Worm (Caenorhabditis elegans) whole organism, dauer: Measurements from ENCODE around the gene vglu-3.

ENCODE experiments used
- unc-62 ChIP-seq: sonication (generic microtip); optimal IDR thresholded peaks from 2 replicates; lab custom pipeline; 2017; ENCODE audit warnings: missing biosample characterization, missing genetic modification reagents, missing genetic modification characterization

The vglu-3 gene

ce11 chrIII:10333961-10334542 lies 33.9 kb downstream of the vglu-3 start, which contains the start of the genes jmjd-4 and mev-1:
TSS of gene jmjd-4 (minus strand) at chrIII:10334018.
TSS of gene mev-1 (plus strand) at chrIII:10334277.
- no peak for TF ChIP-seq unc-62 (GFP tag; lab: Kevin White, UChicago)

- no peak for TF ChIP-seq unc-62 (GFP tag; lab: Kevin White, UChicago)
These were observed 34.9 kb downstream of the vglu-3 start, which contains the start of gene ced-9 for ce11 chrIII:10335086-10335485. TSS of gene ced-9 (plus strand) at chrIII:10335172.

- no peak for TF ChIP-seq unc-62 (GFP tag; lab: Kevin White, UChicago)
These were observed 35.9 kb downstream of the vglu-3 start for ce11 chrIII:10336109-10336508.

- TF ChIP-seq unc-62 (GFP tag; lab: Kevin White, UChicago), result no peak
These were observed 37.5 kb downstream of the vglu-3 start, which contains the start of gene ttr-15 for ce11 chrIII:10337508-10338166. TSS of gene ttr-15 (plus strand) at chrIII:10337847.

ce11 chrIII:10338992-10339852 lies 39.0 kb downstream of the vglu-3 start:
- TF ChIP-seq unc-62 (GFP tag; lab: Kevin White, UChicago), result no peak

- no peak for TF ChIP-seq unc-62 (GFP tag; lab: Kevin White, UChicago)
These were observed 39.8 kb downstream of the vglu-3 start for ce11 chrIII:10339949-10340348.

- no peak for TF ChIP-seq unc-62 (GFP tag; lab: Kevin White, UChicago)
These were observed 41.6 kb downstream of the vglu-3 start, which contains the start of gene tbx-9 for ce11 chrIII:10341758-10342157. TSS of gene tbx-9 (minus strand) at chrIII:10341858.

ce11 chrIII:10344762-10345161 lies 44.6 kb downstream of the vglu-3 start:
- no peak for TF ChIP-seq unc-62 (GFP tag; lab: Kevin White, UChicago)

ce11 chrIII:10347049-10347448 lies 46.9 kb downstream of the vglu-3 start, which contains the start of gene tbx-8:
TSS of gene tbx-8 (plus strand) at chrIII:10347349.
- no peak for TF ChIP-seq unc-62 (GFP tag; lab: Kevin White, UChicago)

ce11 chrIII:10351595-10352207 lies 51.5 kb downstream of the vglu-3 start, which contains the start of gene T07C4.3:
TSS of gene T07C4.3 (plus strand) at chrIII:10352157.
- TF ChIP-seq unc-62 (GFP tag; lab: Kevin White, UChicago), result no peak
